Worm (Caenorhabditis elegans): ENCODE data around the gene C04E12.4.

- TF ChIP-seq flt-1 (GFP tag; IDR thresholded peaks at IDR 0.05): no peak
- no peak for TF ChIP-seq cog-1 (tag; optimal IDR thresholded peaks at IDR 0.05)
- TF ChIP-seq T22C8.4 (GFP tag; IDR thresholded peaks at IDR 0.05): no peak
- no peak for TF ChIP-seq ztf-23 (GFP tag; IDR thresholded peaks at IDR 0.05)
- TF ChIP-seq klf-2 (GFP tag; conservative IDR thresholded peaks at IDR 0.05): no peak
- no peak for TF ChIP-seq tab-1 (GFP tag; IDR thresholded peaks at IDR 0.05)
Measured at ce11 chrV:3351266-3351665, 11.3 kb upstream of the C04E12.4 start, which contains the start of gene str-63.
